Fruit fly (Drosophila melanogaster) whole organism, embryonic: ENCODE results near the gene CG13032.

Experiments
- Blimp-1 ChIP-seq: fragments of 200-800 bp; sonication (Bioruptor generic); optimal IDR thresholded peaks from 3 replicates; lab custom pipeline; 2018; ENCODE audit warnings: missing biosample characterization, missing genetic modification characterization, mild to moderate bottlenecking, moderate library complexity, missing genetic modification reagents
- CG10267 ChIP-seq: fragments of 200-800 bp; sonication (Bioruptor generic); optimal IDR thresholded peaks from 2 replicates; lab custom pipeline; 2018; ENCODE audit warnings: missing biosample characterization, mild to moderate bottlenecking, missing genetic modification characterization, moderate library complexity
- CG10543 ChIP-seq: fragments of 200-800 bp; sonication (Bioruptor generic); optimal IDR thresholded peaks from 3 replicates; lab custom pipeline; 2017; ENCODE audit warnings: missing biosample characterization, mild to moderate bottlenecking, missing genetic modification characterization, moderate library complexity
- CG11247 ChIP-seq: fragments of 200-800 bp; sonication (Bioruptor generic); IDR thresholded peaks from 2 replicates; pipeline ENCODE4 v1.3.6; 2022; ENCODE audit warnings: missing biosample characterization, missing genetic modification characterization
- CG11560 ChIP-seq: fragments of 200-800 bp; sonication (Bioruptor generic); IDR thresholded peaks from 3 replicates; pipeline ENCODE4 v1.3.6; 2022; ENCODE audit warnings: missing biosample characterization, missing genetic modification characterization
- CG14014 ChIP-seq: fragments of 200-800 bp; sonication (Bioruptor generic); IDR thresholded peaks from 2 replicates; pipeline ENCODE4 v1.3.6; 2022; ENCODE audit warnings: missing biosample characterization, missing genetic modification characterization
- CG14441 ChIP-seq: fragments of 200-800 bp; sonication (Bioruptor generic); IDR thresholded peaks from 2 replicates; pipeline ENCODE4 v1.3.6; 2022; ENCODE audit warnings: missing biosample characterization, missing genetic modification characterization
- CG15269 ChIP-seq: fragments of 200-800 bp; sonication (Bioruptor generic); optimal IDR thresholded peaks from 2 replicates; lab custom pipeline; 2018; ENCODE audit warnings: missing biosample characterization, mild to moderate bottlenecking, missing genetic modification characterization, moderate library complexity
- CG15479 ChIP-seq: fragments of 200-800 bp; sonication (Bioruptor generic); optimal IDR thresholded peaks from 3 replicates; lab custom pipeline; 2019; ENCODE audit warnings: missing biosample characterization, mild to moderate bottlenecking, missing genetic modification characterization, moderate library complexity
- CG1603 ChIP-seq: fragments of 200-800 bp; sonication (Bioruptor generic); optimal IDR thresholded peaks from 2 replicates; lab custom pipeline; 2019; ENCODE audit warnings: missing biosample characterization, mild to moderate bottlenecking, missing genetic modification characterization, moderate library complexity
- CG17328 ChIP-seq: fragments of 200-800 bp; sonication (Bioruptor generic); IDR thresholded peaks from 2 replicates; pipeline ENCODE4 v1.3.6; 2022; ENCODE audit warnings: missing biosample characterization, missing genetic modification characterization
- CG1792 ChIP-seq: fragments of 200-800 bp; sonication (Bioruptor generic); optimal IDR thresholded peaks from 2 replicates; lab custom pipeline; 2016; ENCODE audit warnings: missing biosample characterization, missing genetic modification characterization
- CG4617 ChIP-seq: fragments of 200-800 bp; sonication (Bioruptor generic); optimal IDR thresholded peaks from 3 replicates; lab custom pipeline; 2016; ENCODE audit warnings: missing biosample characterization, missing genetic modification characterization, borderline replicate concordance
- CG5180 ChIP-seq: fragments of 200-800 bp; sonication (Bioruptor generic); optimal IDR thresholded peaks from 3 replicates; lab custom pipeline; 2017; ENCODE audit warnings: missing biosample characterization, missing genetic modification characterization, mild to moderate bottlenecking, moderate library complexity, missing genetic modification reagents
- CG6689 ChIP-seq: fragments of 200-800 bp; sonication (Bioruptor generic); IDR thresholded peaks from 2 replicates; pipeline ENCODE4 v1.3.6; 2022; ENCODE audit warnings: missing biosample characterization, missing genetic modification characterization
- CG6813 ChIP-seq: fragments of 200-800 bp; sonication (Bioruptor generic); optimal IDR thresholded peaks from 2 replicates; lab custom pipeline; 2017; ENCODE audit warnings: missing biosample characterization, missing genetic modification characterization, mild to moderate bottlenecking, moderate library complexity, missing genetic modification reagents
- CG7372 ChIP-seq: fragments of 200-800 bp; sonication (Bioruptor generic); IDR thresholded peaks from 2 replicates; pipeline ENCODE4 v1.3.6; 2022; ENCODE audit warnings: missing biosample characterization, missing genetic modification characterization
- CG7839 ChIP-seq: fragments of 200-800 bp; sonication (Bioruptor generic); optimal IDR thresholded peaks from 3 replicates; lab custom pipeline; 2018; ENCODE audit warnings: missing biosample characterization, mild to moderate bottlenecking, missing genetic modification characterization, moderate library complexity
- CG7987 ChIP-seq: fragments of 200-800 bp; sonication (Bioruptor generic); optimal IDR thresholded peaks from 2 replicates; lab custom pipeline; 2018; ENCODE audit warnings: missing biosample characterization, mild to moderate bottlenecking, missing genetic modification characterization, moderate library complexity
- CG8089 ChIP-seq: fragments of 200-800 bp; sonication (Bioruptor generic); optimal IDR thresholded peaks from 3 replicates; lab custom pipeline; 2016; ENCODE audit warnings: missing biosample characterization, missing genetic modification characterization
- CG8388 ChIP-seq: fragments of 200-800 bp; sonication (Bioruptor generic); optimal IDR thresholded peaks from 2 replicates; lab custom pipeline; 2019; ENCODE audit warnings: missing biosample characterization, mild to moderate bottlenecking, missing genetic modification characterization, moderate library complexity
- CG9437 ChIP-seq: fragments of 200-800 bp; sonication (Bioruptor generic); optimal IDR thresholded peaks from 2 replicates; lab custom pipeline; 2018; ENCODE audit warnings: missing biosample characterization, mild to moderate bottlenecking, missing genetic modification characterization
- CG9797 ChIP-seq: fragments of 200-800 bp; sonication (Bioruptor generic); optimal IDR thresholded peaks from 3 replicates; lab custom pipeline; 2018; ENCODE audit warnings: missing biosample characterization, mild to moderate bottlenecking, missing genetic modification characterization
- Deaf1 ChIP-seq: fragments of 200-800 bp; optimal IDR thresholded peaks from 3 replicates; lab custom pipeline; 2019; ENCODE audit warnings: missing biosample characterization, mild to moderate bottlenecking, missing genetic modification characterization, moderate library complexity
- Dip2 ChIP-seq: fragments of 200-800 bp; sonication (Bioruptor generic); IDR thresholded peaks from 2 replicates; pipeline ENCODE4 v1.3.6; 2022; ENCODE audit warnings: missing biosample characterization, missing genetic modification characterization
- Lpt ChIP-seq: fragments of >200 bp; optimal IDR thresholded peaks from 2 replicates; lab custom pipeline; 2018; ENCODE audit warnings: missing biosample characterization, missing genetic modification characterization
- MBD-R2 ChIP-seq: fragments of 200-800 bp; sonication (Bioruptor generic); IDR thresholded peaks from 2 replicates; pipeline ENCODE4 v1.3.6; 2022; ENCODE audit warnings: missing biosample characterization, missing genetic modification characterization
- MESR4 ChIP-seq: fragments of 200-800 bp; sonication (Bioruptor generic); optimal IDR thresholded peaks from 2 replicates; lab custom pipeline; 2018; ENCODE audit warnings: missing biosample characterization, mild to moderate bottlenecking, missing genetic modification characterization, moderate library complexity
- Mad ChIP-seq: fragments of 200-800 bp; sonication (Bioruptor generic); optimal IDR thresholded peaks from 2 replicates; lab custom pipeline; 2016; ENCODE audit warnings: missing biosample characterization, missing genetic modification characterization
- NC2α ChIP-seq: fragments of 200-800 bp; sonication (Bioruptor generic); optimal IDR thresholded peaks from 2 replicates; lab custom pipeline; 2016; ENCODE audit warnings: missing biosample characterization, missing genetic modification characterization
- Ptx1 ChIP-seq: fragments of 200-800 bp; sonication (Bioruptor generic); IDR thresholded peaks from 2 replicates; pipeline ENCODE4 v1.3.6; 2022; ENCODE audit warnings: missing biosample characterization, missing genetic modification characterization
- Rfx ChIP-seq: fragments of 200-800 bp; sonication (Bioruptor generic); IDR thresholded peaks from 2 replicates; pipeline ENCODE4 v1.3.6; 2022; ENCODE audit warnings: missing biosample characterization, missing genetic modification characterization
- Sry-β ChIP-seq: fragments of 200-800 bp; sonication (Bioruptor generic); optimal IDR thresholded peaks from 2 replicates; lab custom pipeline; 2018; ENCODE audit warnings: missing biosample characterization, mild to moderate bottlenecking, missing genetic modification characterization, moderate library complexity
- ase ChIP-seq: fragments of 200-800 bp; sonication (Bioruptor generic); IDR thresholded peaks from 3 replicates; pipeline ENCODE4 v1.3.6; 2022; ENCODE audit warnings: missing biosample characterization, missing genetic modification characterization
- disco-r ChIP-seq: fragments of 200-800 bp; sonication (Bioruptor generic); optimal IDR thresholded peaks from 2 replicates; lab custom pipeline; 2016; ENCODE audit warnings: missing biosample characterization, missing genetic modification characterization
- dm ChIP-seq: fragments of 200-800 bp; sonication (Bioruptor generic); optimal IDR thresholded peaks from 3 replicates; lab custom pipeline; 2016; ENCODE audit warnings: missing biosample characterization, missing genetic modification characterization
- dmrt11E ChIP-seq: fragments of 200-800 bp; sonication (Bioruptor generic); optimal IDR thresholded peaks from 3 replicates; lab custom pipeline; 2018; ENCODE audit warnings: missing biosample characterization, mild to moderate bottlenecking, missing genetic modification characterization, moderate library complexity
- dysf ChIP-seq: fragments of 200-800 bp; sonication (Bioruptor generic); IDR thresholded peaks from 3 replicates; pipeline ENCODE4 v1.3.6; 2022; ENCODE audit warnings: missing biosample characterization, missing genetic modification characterization
- gce ChIP-seq: fragments of 200-800 bp; sonication (Bioruptor generic); IDR thresholded peaks from 3 replicates; pipeline ENCODE4 v1.3.6; 2022; ENCODE audit warnings: missing biosample characterization, missing genetic modification characterization
- grn ChIP-seq: fragments of 200-800 bp; sonication (Bioruptor generic); optimal IDR thresholded peaks from 3 replicates; lab custom pipeline; 2017; ENCODE audit warnings: missing biosample characterization, missing genetic modification characterization
- jumu ChIP-seq: fragments of 200-800 bp; sonication (Bioruptor generic); optimal IDR thresholded peaks from 3 replicates; lab custom pipeline; 2016; ENCODE audit warnings: missing biosample characterization, missing genetic modification characterization
- otp ChIP-seq: fragments of 200-800 bp; sonication (Bioruptor generic); IDR thresholded peaks from 3 replicates; pipeline ENCODE4, ENCODE4 v1.3.6; 2022; ENCODE audit warnings: missing biosample characterization, missing genetic modification characterization
- pzg ChIP-seq: fragments of 200-800 bp; sonication (Bioruptor generic); optimal IDR thresholded peaks from 3 replicates; lab custom pipeline; 2018; ENCODE audit warnings: missing biosample characterization, mild to moderate bottlenecking, missing genetic modification characterization, moderate library complexity
- ro ChIP-seq: fragments of 200-800 bp; sonication (Bioruptor generic); IDR thresholded peaks from 2 replicates; pipeline ENCODE4 v1.3.6; 2022; ENCODE audit warnings: missing biosample characterization, missing genetic modification characterization
- sd ChIP-seq: fragments of 200-800 bp; sonication (Bioruptor generic); optimal IDR thresholded peaks from 3 replicates; lab custom pipeline; 2018; ENCODE audit warnings: missing biosample characterization, mild to moderate bottlenecking, missing genetic modification characterization, moderate library complexity
- trh ChIP-seq: fragments of 200-800 bp; sonication (Bioruptor generic); optimal IDR thresholded peaks from 2 replicates; lab custom pipeline; 2016; ENCODE audit warnings: missing biosample characterization, missing genetic modification characterization
- vfl ChIP-seq: fragments of 200-800 bp; sonication (Bioruptor generic); optimal IDR thresholded peaks from 2 replicates; lab custom pipeline; 2016; ENCODE audit warnings: missing biosample characterization, missing genetic modification characterization
- zen ChIP-seq: fragments of 200-800 bp; sonication (Bioruptor generic); optimal IDR thresholded peaks from 3 replicates; lab custom pipeline; 2018; ENCODE audit warnings: missing biosample characterization, mild to moderate bottlenecking, missing genetic modification characterization, moderate library complexity
- zfh2 ChIP-seq: fragments of 200-800 bp; sonication (Bioruptor generic); optimal IDR thresholded peaks from 2 replicates; lab custom pipeline; 2016; ENCODE audit warnings: missing biosample characterization, missing genetic modification characterization

CG13032 gene

DNA sequence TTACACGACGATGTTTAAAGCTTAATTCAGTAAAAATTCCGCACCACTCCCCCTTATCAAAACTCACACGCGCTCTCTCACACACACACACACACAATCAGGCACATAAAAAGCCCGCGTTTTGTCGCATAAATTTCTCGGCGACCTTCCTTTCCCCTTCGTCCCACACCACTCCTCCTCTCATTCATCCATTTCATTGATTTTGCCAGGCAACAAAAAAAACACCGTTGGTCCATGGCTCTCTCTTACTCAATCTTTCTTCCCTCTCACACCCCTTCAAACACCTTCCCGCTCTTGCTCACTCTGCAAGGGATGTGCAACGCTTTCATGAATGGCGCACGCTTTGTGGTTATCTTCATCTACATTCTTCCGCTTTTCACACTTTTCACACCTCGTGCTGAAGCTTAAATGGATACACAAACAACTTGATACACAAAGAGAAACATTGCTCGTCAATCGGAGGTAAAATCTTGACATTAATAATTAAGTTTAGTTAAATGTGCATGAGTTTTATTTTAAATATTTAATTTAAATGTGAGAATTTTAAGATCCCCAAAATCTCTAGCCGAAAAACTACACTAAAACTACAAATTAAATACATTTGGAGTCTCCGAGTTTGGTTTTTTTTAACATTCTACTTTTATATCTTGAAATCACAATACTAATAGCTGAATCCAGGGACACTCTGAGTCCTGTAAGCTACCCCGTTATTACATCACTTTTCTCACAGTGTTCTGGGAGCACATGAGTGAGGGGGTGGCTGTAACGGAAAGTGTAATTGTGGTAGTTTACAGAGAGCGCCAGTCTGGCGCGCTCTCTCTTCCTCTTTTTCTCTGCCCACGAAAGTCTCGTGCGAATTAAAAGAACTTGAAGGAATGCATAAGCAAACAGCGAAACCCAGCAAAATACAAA, 13.5 kb upstream of the CG13032 start (continued):
- TF ChIP-seq CG4617 (peak; percentile 78), grn (GFP tag; lab: Kevin White, UChicago) (peak; percentile 74), CG8388 (peak; percentile 97), MBD-R2 (GFP tag; lab: Robert Waterston, UW) (peak; percentile 76), dm (GFP tag; lab: Kevin White, UChicago) (peak; percentile 78), CG10267 (tag; lab: Kevin White, UChicago) (peak; percentile 93), disco-r (GFP tag; lab: Kevin White, UChicago) (peak; percentile 75), CG15269 (tag; lab: Kevin White, UChicago) (peak; percentile 97), CG17328 (GFP tag; lab: Robert Waterston, UW) (peak; percentile 94), CG9797 (GFP tag; lab: Kevin White, UChicago) (peak; percentile 44), zfh2 (peak; percentile 90), Ptx1 (GFP tag; lab: Robert Waterston, UW) (peak; percentile 97), CG15479 (GFP tag; lab: Kevin White, UChicago) (no peak), ro (GFP tag; lab: Robert Waterston, UW) (peak; percentile 82), CG7987 (GFP tag; lab: Kevin White, UChicago) (peak; percentile 92), CG14014 (peak; percentile 94), Lpt (GFP tag; lab: Kevin White, UChicago) (no peak), vfl (GFP tag; lab: Kevin White, UChicago) (peak; percentile 88), CG5180 (GFP tag; lab: Kevin White, UChicago) (peak; percentile 92), Rfx (peak; percentile 94), Blimp-1 (GFP tag; lab: Kevin White, UChicago) (peak; percentile 96), CG8089 (GFP tag; lab: Kevin White, UChicago) (peak; percentile 86), Dip2 (0 out of 2 replicates have a peak, but pooled peaks have one; percentile 48), CG9437 (GFP tag; lab: Kevin White, UChicago) (peak; percentile 96), Deaf1 (peak; percentile 83), CG10543 (GFP tag; lab: Kevin White, UChicago) (peak; percentile 96), CG7839 (tag; lab: Kevin White, UChicago) (peak; percentile 98), zen (tag; lab: Kevin White, UChicago) (peak; percentile 89), Mad (GFP tag; lab: Kevin White, UChicago) (peak; percentile 90), NC2α (GFP tag; lab: Kevin White, UChicago) (peak; percentile 78), dmrt11E (peak; percentile 93), trh (GFP tag; lab: Kevin White, UChicago) (peak; percentile 93), gce (GFP tag; lab: Robert Waterston, UW) (peak; percentile 90), sd (tag; lab: Kevin White, UChicago) (peak; percentile 76), CG6689 (GFP tag; lab: Robert Waterston, UW) (peak; percentile 95), dysf (peak; percentile 97), CG6813 (GFP tag; lab: Kevin White, UChicago) (peak; percentile 95), MESR4 (GFP tag; lab: Kevin White, UChicago) (peak; percentile 30), Sry-β (GFP tag; lab: Kevin White, UChicago) (peak; percentile 71), CG11560 (tag; lab: Robert Waterston, UW) (peak; percentile 87), jumu (GFP tag; lab: Kevin White, UChicago) (peak; percentile 92), CG1792 (GFP tag; lab: Kevin White, UChicago) (peak; percentile 92), CG11247 (peak; percentile 89), pzg (peak; percentile 16), CG7372 (GFP tag; lab: Robert Waterston, UW) (peak; percentile 94), CG1603 (tag; lab: Kevin White, UChicago) (peak; percentile 87), CG14441 (GFP tag; lab: Robert Waterston, UW) (peak; percentile 95), otp (GFP tag; lab: Robert Waterston, UW) (peak; percentile 90), ase (GFP tag; lab: Robert Waterston, UW) (peak; percentile 91)
